Fruit fly (Drosophila melanogaster) whole organism, embryonic: Measurements from ENCODE around the gene Cdc5.

ENCODE experiments used
- CG12219 ChIP-seq: fragments of 200-800 bp; sonication (Bioruptor generic); optimal IDR thresholded peaks from 3 replicates; lab custom pipeline; 2018; ENCODE audit warnings: missing biosample characterization, mild to moderate bottlenecking, missing genetic modification characterization
- CG13296 ChIP-seq: fragments of 200-800 bp; sonication (Bioruptor generic); optimal IDR thresholded peaks from 3 replicates; lab custom pipeline; 2018; ENCODE audit warnings: missing biosample characterization, mild to moderate bottlenecking, missing genetic modification characterization
- CG13424 ChIP-seq: fragments of 200-800 bp; sonication (Bioruptor generic); optimal IDR thresholded peaks from 2 replicates; lab custom pipeline; 2019; ENCODE audit warnings: missing biosample characterization, mild to moderate bottlenecking, missing genetic modification characterization, moderate library complexity
- CG15073 ChIP-seq: fragments of 200-800 bp; sonication (Bioruptor generic); optimal IDR thresholded peaks from 2 replicates; lab custom pipeline; 2016; ENCODE audit warnings: missing biosample characterization, missing genetic modification characterization
- CG16815 ChIP-seq: fragments of 200-800 bp; sonication (Bioruptor generic); optimal IDR thresholded peaks from 3 replicates; lab custom pipeline; 2017; ENCODE audit warnings: missing biosample characterization, mild to moderate bottlenecking, missing genetic modification characterization
- CG17568 ChIP-seq: fragments of 200-800 bp; sonication (Bioruptor generic); optimal IDR thresholded peaks from 2 replicates; lab custom pipeline; 2018; ENCODE audit warnings: missing biosample characterization, mild to moderate bottlenecking, missing genetic modification characterization, moderate library complexity
- CG1792 ChIP-seq: fragments of 200-800 bp; sonication (Bioruptor generic); optimal IDR thresholded peaks from 2 replicates; lab custom pipeline; 2016; ENCODE audit warnings: missing biosample characterization, missing genetic modification characterization
- CG2116 ChIP-seq: fragments of 200-800 bp; sonication (Bioruptor generic); optimal IDR thresholded peaks from 3 replicates; lab custom pipeline; 2018; ENCODE audit warnings: missing biosample characterization, mild to moderate bottlenecking, missing genetic modification characterization
- CG2678 ChIP-seq: fragments of 200-800 bp; sonication (Bioruptor generic); optimal IDR thresholded peaks from 3 replicates; lab custom pipeline; 2019; ENCODE audit warnings: missing biosample characterization, mild to moderate bottlenecking, missing genetic modification characterization, moderate library complexity
- CG2889 ChIP-seq: fragments of 200-800 bp; sonication (Bioruptor generic); IDR thresholded peaks from 3 replicates; pipeline ENCODE4 v1.3.6; 2022; ENCODE audit warnings: missing biosample characterization, missing genetic modification characterization
- CG34422 ChIP-seq: fragments of 200-800 bp; sonication (Bioruptor generic); IDR thresholded peaks from 3 replicates; pipeline ENCODE4 v1.3.6; 2022; ENCODE audit warnings: missing biosample characterization, missing genetic modification characterization
- CG3995 ChIP-seq: fragments of 200-800 bp; sonication (Bioruptor generic); optimal IDR thresholded peaks from 3 replicates; lab custom pipeline; 2016; ENCODE audit warnings: missing biosample characterization, missing genetic modification characterization
- CG4328 ChIP-seq: fragments of 200-800 bp; sonication (Bioruptor generic); optimal IDR thresholded peaks from 3 replicates; lab custom pipeline; 2017; ENCODE audit warnings: missing biosample characterization, missing genetic modification reagents, missing genetic modification characterization
- CG6813 ChIP-seq: fragments of 200-800 bp; sonication (Bioruptor generic); optimal IDR thresholded peaks from 2 replicates; lab custom pipeline; 2017; ENCODE audit warnings: missing biosample characterization, missing genetic modification characterization, mild to moderate bottlenecking, moderate library complexity, missing genetic modification reagents
- CG9932 ChIP-seq: fragments of 200-800 bp; sonication (Bioruptor generic); IDR thresholded peaks from 2 replicates; pipeline ENCODE4 v1.3.6; 2022; ENCODE audit warnings: missing biosample characterization, missing genetic modification characterization
- Chrac-16 ChIP-seq: fragments of 200-800 bp; sonication (Bioruptor generic); optimal IDR thresholded peaks from 3 replicates; lab custom pipeline; 2016; ENCODE audit warnings: missing biosample characterization, missing genetic modification characterization
- Dip2 ChIP-seq: fragments of 200-800 bp; sonication (Bioruptor generic); IDR thresholded peaks from 2 replicates; pipeline ENCODE4 v1.3.6; 2022; ENCODE audit warnings: missing biosample characterization, missing genetic modification characterization
- Ets97D ChIP-seq: fragments of 200-800 bp; sonication (Bioruptor generic); optimal IDR thresholded peaks from 3 replicates; lab custom pipeline; 2016; ENCODE audit warnings: missing biosample characterization, missing genetic modification characterization
- GATAe ChIP-seq: fragments of 200-800 bp; sonication (Bioruptor generic); conservative IDR thresholded peaks from 2 replicates; pipeline ENCODE4 v1.3.6; 2022; ENCODE audit warnings: missing biosample characterization, missing genetic modification characterization
- HLH3B ChIP-seq: fragments of 200-800 bp; sonication (Bioruptor generic); IDR thresholded peaks from 2 replicates; pipeline ENCODE4 v1.3.6; 2022; ENCODE audit warnings: missing biosample characterization, missing genetic modification characterization
- Hand ChIP-seq: fragments of 200-800 bp; sonication (Bioruptor generic); optimal IDR thresholded peaks from 2 replicates; lab custom pipeline; 2017; ENCODE audit warnings: mild to moderate bottlenecking, missing biosample characterization, missing genetic modification reagents, missing genetic modification characterization
- Kr ChIP-seq: fragments of 200-800 bp; sonication (Bioruptor generic); optimal IDR thresholded peaks from 2 replicates; lab custom pipeline; 2017; ENCODE audit warnings: missing biosample characterization, mild to moderate bottlenecking, missing genetic modification characterization
- MBD-R2 ChIP-seq: fragments of 200-800 bp; sonication (Bioruptor generic); IDR thresholded peaks from 2 replicates; pipeline ENCODE4 v1.3.6; 2022; ENCODE audit warnings: missing biosample characterization, missing genetic modification characterization
- MTF-1 ChIP-seq: fragments of 200-800 bp; sonication (Bioruptor generic); optimal IDR thresholded peaks from 2 replicates; lab custom pipeline; 2018; ENCODE audit warnings: missing biosample characterization, mild to moderate bottlenecking, missing genetic modification characterization, borderline replicate concordance
- NFAT ChIP-seq: fragments of 200-800 bp; sonication (Bioruptor generic); IDR thresholded peaks from 2 replicates; pipeline ENCODE4 v1.3.6; 2022; ENCODE audit warnings: missing biosample characterization, missing genetic modification characterization
- Poxn ChIP-seq: fragments of 200-800 bp; sonication (Bioruptor generic); IDR thresholded peaks from 2 replicates; pipeline ENCODE4 v1.3.6; 2022; ENCODE audit warnings: missing biosample characterization, missing genetic modification characterization
- Ptx1 ChIP-seq: fragments of 200-800 bp; sonication (Bioruptor generic); IDR thresholded peaks from 2 replicates; pipeline ENCODE4 v1.3.6; 2022; ENCODE audit warnings: missing biosample characterization, missing genetic modification characterization
- Ssrp ChIP-seq: fragments of 200-800 bp; sonication (Bioruptor generic); optimal IDR thresholded peaks from 2 replicates; lab custom pipeline; 2018; ENCODE audit warnings: missing biosample characterization, mild to moderate bottlenecking, missing genetic modification characterization, moderate library complexity
- Tbp ChIP-seq: fragments of >200 bp; optimal IDR thresholded peaks from 2 replicates; lab custom pipeline; 2018; ENCODE audit warnings: missing biosample characterization, missing genetic modification characterization
- Usf ChIP-seq: fragments of 200-800 bp; sonication (Bioruptor generic); optimal IDR thresholded peaks from 2 replicates; lab custom pipeline; 2017; ENCODE audit warnings: missing genotype, missing biosample characterization, missing genetic modification characterization
- ab ChIP-seq: fragments of 200-800 bp; sonication (Bioruptor generic); optimal IDR thresholded peaks from 2 replicates; lab custom pipeline; 2016; ENCODE audit warnings: missing biosample characterization, missing genetic modification characterization
- ase ChIP-seq: fragments of 200-800 bp; sonication (Bioruptor generic); IDR thresholded peaks from 3 replicates; pipeline ENCODE4 v1.3.6; 2022; ENCODE audit warnings: missing biosample characterization, missing genetic modification characterization
- az2 ChIP-seq: fragments of 200-800 bp; sonication (Bioruptor generic); optimal IDR thresholded peaks from 3 replicates; lab custom pipeline; 2016; ENCODE audit warnings: missing biosample characterization, missing genetic modification characterization
- bcd ChIP-seq: fragments of 200-800 bp; sonication (Bioruptor generic); optimal IDR thresholded peaks from 2 replicates; lab custom pipeline; 2017; ENCODE audit warnings: missing biosample characterization, mild to moderate bottlenecking, missing genetic modification characterization
- chinmo ChIP-seq: fragments of 200-800 bp; sonication (Bioruptor generic); IDR thresholded peaks from 4 replicates; pipeline ENCODE4 v1.3.6; 2022; ENCODE audit warnings: missing biosample characterization, missing genetic modification characterization; ENCODE audit not compliant: partially characterized antibody
- crp ChIP-seq, 2 experiments: fragments of 200-800 bp; sonication (Bioruptor generic); optimal IDR thresholded peaks; 2 replicates in 1 of 2; 3 replicates in 1 of 2; lab custom pipeline; 2017; ENCODE audit warnings: missing biosample characterization in 2 of 2, missing genetic modification characterization in 2 of 2, mild to moderate bottlenecking in 1 of 2, moderate library complexity in 1 of 2
- disco-r ChIP-seq: fragments of 200-800 bp; sonication (Bioruptor generic); optimal IDR thresholded peaks from 2 replicates; lab custom pipeline; 2016; ENCODE audit warnings: missing biosample characterization, missing genetic modification characterization
- ewg ChIP-seq: fragments of 200-800 bp; sonication (Bioruptor generic); optimal IDR thresholded peaks from 3 replicates; lab custom pipeline; 2017; ENCODE audit warnings: mild to moderate bottlenecking, missing biosample characterization, missing genetic modification reagents, missing genetic modification characterization
- fd102C ChIP-seq: fragments of 200-800 bp; sonication (Bioruptor generic); optimal IDR thresholded peaks from 2 replicates; lab custom pipeline; 2018; ENCODE audit warnings: missing biosample characterization, mild to moderate bottlenecking, missing genetic modification characterization, moderate library complexity
- fd96Cb ChIP-seq: fragments of 200-800 bp; sonication (Bioruptor generic); optimal IDR thresholded peaks from 2 replicates; lab custom pipeline; 2018; ENCODE audit warnings: missing biosample characterization, mild to moderate bottlenecking, missing genetic modification characterization, moderate library complexity
- h ChIP-seq: fragments of >200 bp; optimal IDR thresholded peaks from 2 replicates; lab custom pipeline; 2017
- ham ChIP-seq: fragments of 200-800 bp; sonication (Bioruptor generic); IDR thresholded peaks from 2 replicates; pipeline ENCODE4 v1.3.6; 2022; ENCODE audit warnings: missing biosample characterization, missing genetic modification characterization
- hkb ChIP-seq, 2 experiments: fragments of 200-800 bp in 1 of 2; fragments of >200 bp in 1 of 2; sonication (Bioruptor generic) in 1 of 2; IDR thresholded peaks in 1 of 2; optimal IDR thresholded peaks in 1 of 2; 2 replicates each; pipeline versions ENCODE4 v1.3.6 to Lab custom; 2017 to 2022; ENCODE audit warnings: missing biosample characterization in 1 of 2, missing genetic modification characterization in 1 of 2
- nerfin-2 ChIP-seq: fragments of 200-800 bp; sonication (Bioruptor generic); IDR thresholded peaks from 2 replicates; pipeline ENCODE4 v1.3.6; 2022; ENCODE audit warnings: missing biosample characterization, missing genetic modification characterization; ENCODE audit not compliant: partially characterized antibody
- odd ChIP-seq: fragments of 200-800 bp; sonication (Bioruptor generic); optimal IDR thresholded peaks from 2 replicates; lab custom pipeline; 2017; ENCODE audit warnings: missing biosample characterization, mild to moderate bottlenecking, missing genetic modification characterization
- org-1 ChIP-seq: fragments of 200-800 bp; sonication (Bioruptor generic); optimal IDR thresholded peaks from 2 replicates; lab custom pipeline; 2017; ENCODE audit warnings: missing biosample characterization, missing genetic modification characterization
- phol ChIP-seq: fragments of 200-800 bp; sonication (Bioruptor generic); optimal IDR thresholded peaks from 3 replicates; lab custom pipeline; 2018; ENCODE audit warnings: missing biosample characterization, mild to moderate bottlenecking, missing genetic modification characterization, moderate library complexity
- so ChIP-seq: fragments of 200-800 bp; sonication (Bioruptor generic); IDR thresholded peaks from 3 replicates; pipeline ENCODE4 v1.3.6; 2022; ENCODE audit warnings: missing biosample characterization, missing genetic modification characterization
- ssp ChIP-seq: fragments of 200-800 bp; sonication (Bioruptor generic); IDR thresholded peaks from 2 replicates; pipeline ENCODE4 v1.3.6; 2022; ENCODE audit warnings: missing biosample characterization, missing genetic modification characterization
- ttk ChIP-seq: fragments of 200-800 bp; sonication (Bioruptor generic); IDR thresholded peaks from 2 replicates; pipeline ENCODE4 v2.1.2; 2022; ENCODE audit warnings: missing biosample characterization, missing genetic modification characterization
- vvl ChIP-seq: fragments of 200-800 bp; sonication (Bioruptor generic); IDR thresholded peaks from 2 replicates; pipeline ENCODE4 v1.3.6; 2022; ENCODE audit warnings: missing biosample characterization, missing genetic modification characterization
- wdn ChIP-seq: fragments of 200-800 bp; sonication (Bioruptor generic); IDR thresholded peaks from 2 replicates; pipeline ENCODE4 v1.3.6; 2022; ENCODE audit warnings: missing biosample characterization, missing genetic modification characterization

The Cdc5 gene

DNA sequence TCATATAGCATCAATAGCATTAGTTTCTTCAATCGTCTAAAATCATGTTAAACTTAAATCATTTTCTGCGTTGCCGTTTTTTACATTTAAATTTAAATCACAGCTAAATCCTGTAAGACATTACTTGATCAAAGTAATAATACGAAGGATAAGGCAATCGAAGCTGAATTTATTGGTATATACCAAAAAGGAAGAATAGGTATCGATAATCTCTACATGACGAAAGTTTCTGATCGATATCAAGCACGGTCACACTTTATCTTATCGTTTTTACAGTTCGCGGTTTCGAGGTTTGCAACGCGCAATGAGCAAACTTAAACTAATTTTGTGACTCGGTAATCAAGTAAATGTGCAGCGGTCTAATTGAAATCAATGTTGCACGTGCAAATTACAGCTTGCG is 33.4 kb downstream of the Cdc5 start, which contains the start of the genes Atac3 and Ptpmeg (continued):
- no peak for TF ChIP-seq ewg (GFP tag; lab: Kevin White, UChicago)
- TF ChIP-seq az2 = no peak
- no peak for TF ChIP-seq ham (GFP tag; lab: Robert Waterston, UW)
- no peak for TF ChIP-seq ab (GFP tag; lab: Kevin White, UChicago)
- no peak for TF ChIP-seq nerfin-2 (GFP tag; lab: Robert Waterston, UW)
- no peak for TF ChIP-seq Chrac-16 (GFP tag; lab: Kevin White, UChicago)
- no peak for TF ChIP-seq h
- no peak for TF ChIP-seq CG1792 (GFP tag; lab: Kevin White, UChicago)
- no peak for TF ChIP-seq ase (GFP tag; lab: Robert Waterston, UW)
- no peak for TF ChIP-seq CG2889 (GFP tag; lab: Robert Waterston, UW)
- no peak for TF ChIP-seq hkb (optimal IDR thresholded peaks at IDR 0.05; lab: Kevin White, UChicago)
- no peak for TF ChIP-seq hkb (GFP tag; IDR thresholded peaks at IDR 0.05; lab: Robert Waterston, UW)
- TF ChIP-seq chinmo (GFP tag; lab: Robert Waterston, UW) = no peak
- no peak for TF ChIP-seq CG17568
- TF ChIP-seq CG2678 (tag; lab: Kevin White, UChicago) = no peak
- TF ChIP-seq CG6813 = no peak
- no peak for TF ChIP-seq CG3995 (GFP tag; lab: Kevin White, UChicago)
- no peak for TF ChIP-seq CG15073 (GFP tag; lab: Kevin White, UChicago)
- no peak for TF ChIP-seq Usf (GFP tag; lab: Kevin White, UChicago)
- no peak for TF ChIP-seq fd96Cb (tag; lab: Kevin White, UChicago)
- TF ChIP-seq MTF-1 (GFP tag; lab: Kevin White, UChicago) = no peak
- no peak for TF ChIP-seq GATAe
- no peak for TF ChIP-seq vvl (GFP tag; lab: Robert Waterston, UW)
- peak; percentile 70 for TF ChIP-seq CG2116 (GFP tag; lab: Kevin White, UChicago)
- TF ChIP-seq NFAT (GFP tag; lab: Robert Waterston, UW) = no peak
- TF ChIP-seq so (GFP tag; lab: Robert Waterston, UW) = no peak
- TF ChIP-seq crp (GFP tag; optimal IDR thresholded peaks at IDR 0.05; lab: Kevin White, UChicago) = no peak
- no peak for TF ChIP-seq Ssrp (tag; lab: Kevin White, UChicago)
- TF ChIP-seq ssp (GFP tag; lab: Robert Waterston, UW) = no peak
- TF ChIP-seq Ptx1 (GFP tag; lab: Robert Waterston, UW) = no peak
- TF ChIP-seq CG12219 = no peak
- no peak for TF ChIP-seq Tbp (GFP tag; lab: Kevin White, UChicago)
- no peak for TF ChIP-seq HLH3B
- no peak for TF ChIP-seq CG34422 (GFP tag; lab: Robert Waterston, UW)
- no peak for TF ChIP-seq CG13424
- no peak for TF ChIP-seq wdn (GFP tag; lab: Robert Waterston, UW)
- TF ChIP-seq phol = peak; percentile 23
- no peak for TF ChIP-seq fd102C (GFP tag; lab: Kevin White, UChicago)
- no peak for TF ChIP-seq CG16815
- no peak for TF ChIP-seq org-1 (GFP tag; lab: Kevin White, UChicago)
- no peak for TF ChIP-seq MBD-R2 (GFP tag; lab: Robert Waterston, UW)
- no peak for TF ChIP-seq Poxn (GFP tag; lab: Robert Waterston, UW)
- TF ChIP-seq Hand = no peak
- TF ChIP-seq bcd = no peak
- TF ChIP-seq CG9932 (GFP tag; lab: Robert Waterston, UW) = no peak
- TF ChIP-seq CG4328 (GFP tag; lab: Kevin White, UChicago) = no peak
- no peak for TF ChIP-seq CG13296 (GFP tag; lab: Kevin White, UChicago)
- no peak for TF ChIP-seq Kr (GFP tag; lab: Kevin White, UChicago)
- TF ChIP-seq disco-r = no peak
- no peak for TF ChIP-seq ttk
- no peak for TF ChIP-seq odd (GFP tag; lab: Kevin White, UChicago)
- TF ChIP-seq Dip2 = no peak
- TF ChIP-seq Ets97D (GFP tag; lab: Kevin White, UChicago) = peak; percentile 50
